Worm (Caenorhabditis elegans): ENCODE data around the gene T20D3.14.
"Not testable (repeated sequence)": the region's sequence is repeated elsewhere in the genome, so short reads cannot be mapped to it uniquely, and the experiment has no call there.

DNA sequence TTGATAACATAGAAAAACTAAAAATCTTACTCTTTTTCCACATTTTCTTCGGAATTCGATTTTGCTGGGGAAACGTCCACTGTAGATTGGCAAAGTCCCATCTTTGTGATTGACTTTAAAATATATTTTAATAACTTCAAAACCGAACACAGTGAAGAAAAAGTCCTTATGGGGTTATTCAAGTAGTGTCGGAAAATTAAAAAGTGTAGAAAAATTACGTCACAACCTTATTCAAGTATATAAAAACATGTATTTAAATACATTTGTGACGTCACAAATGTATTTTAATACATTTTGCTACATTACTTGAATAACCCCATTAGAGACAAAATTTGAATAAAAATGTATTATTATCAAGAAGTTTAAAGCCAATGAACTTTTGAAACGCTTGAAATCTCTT is 22.9 kb downstream of the T20D3.14 start, which contains the start of gene F49C12.7:
- TF ChIP-seq unc-120 (tag; optimal IDR thresholded peaks at IDR 0.05; ENCODE audit: poor library complexity, severe bottlenecking); ztf-11 (tag; optimal IDR thresholded peaks at IDR 0.05); snpc-4 (tag; optimal IDR thresholded peaks at IDR 0.05); nhr-28 (tag; optimal IDR thresholded peaks at IDR 0.05); unc-39 (tag; optimal IDR thresholded peaks at IDR 0.05); lin-13 (tag; optimal IDR thresholded peaks at IDR 0.05); flh-1 (GFP tag; optimal IDR thresholded peaks at IDR 0.05); elt-1 (tag; optimal IDR thresholded peaks at IDR 0.05; ENCODE audit: borderline replicate concordance, insufficient read depth); nhr-76 (tag; optimal IDR thresholded peaks at IDR 0.05); nhr-12 (tag; optimal IDR thresholded peaks at IDR 0.05); elt-3 (tag; optimal IDR thresholded peaks at IDR 0.05); blmp-1 (tag; optimal IDR thresholded peaks at IDR 0.05): not testable (repeated sequence)

All from whole organism, mixed stage, embryonic.